Worm (Caenorhabditis elegans) whole organism, L2 larva: Measurements from ENCODE around the gene cgt-3.

Experiments used
- C34F6.9 ChIP-seq: fragments of 150-350 bp; optimal IDR thresholded peaks from 2 replicates; lab custom pipeline; 2014; ENCODE audit warnings: missing biosample characterization, missing genetic modification characterization
- F13H6.1 ChIP-seq: sonication (generic microtip); optimal IDR thresholded peaks from 2 replicates; lab custom pipeline; 2016; ENCODE audit warnings: missing genetic modification characterization, missing compliant biosample characterization
- R02D3.7 ChIP-seq: fragments of 150-350 bp; optimal IDR thresholded peaks from 2 replicates; lab custom pipeline; 2014; ENCODE audit warnings: missing biosample characterization, missing genetic modification characterization
- aly-2 ChIP-seq: fragments of 150-350 bp; optimal IDR thresholded peaks from 2 replicates; lab custom pipeline; 2014; ENCODE audit warnings: missing biosample characterization, missing genetic modification characterization
- ama-1 ChIP-seq: fragments of 150-350 bp; optimal IDR thresholded peaks from 2 replicates; lab custom pipeline; 2018; ENCODE audit warnings: inconsistent platforms
- blmp-1 ChIP-seq: sonication (generic microtip); optimal IDR thresholded peaks from 2 replicates; lab custom pipeline; 2017; ENCODE audit warnings: missing genetic modification characterization, mild to moderate bottlenecking, missing compliant biosample characterization, antibody characterized with exemption, moderate library complexity; ENCODE audit not compliant: insufficient read depth
- ceh-82 ChIP-seq: fragments of 150-350 bp; optimal IDR thresholded peaks from 2 replicates; lab custom pipeline; 2014; ENCODE audit warnings: missing biosample characterization, missing genetic modification characterization
- crh-2 ChIP-seq: sonication (generic microtip); optimal IDR thresholded peaks from 2 replicates; lab custom pipeline; 2017; ENCODE audit warnings: missing biosample characterization, missing genetic modification characterization
- dmd-4 ChIP-seq: sonication (generic microtip); optimal IDR thresholded peaks from 2 replicates; lab custom pipeline; 2017; ENCODE audit warnings: missing biosample characterization, missing genetic modification characterization
- egl-27 ChIP-seq: sonication (generic microtip); optimal IDR thresholded peaks from 3 replicates; lab custom pipeline; 2017; ENCODE audit warnings: missing biosample characterization, missing genetic modification reagents, missing genetic modification characterization
- elt-1 ChIP-seq: fragments of 150-350 bp; optimal IDR thresholded peaks from 2 replicates; lab custom pipeline; 2014; ENCODE audit warnings: missing biosample characterization, missing genetic modification characterization
- elt-3 ChIP-seq: sonication (generic microtip); optimal IDR thresholded peaks from 2 replicates; lab custom pipeline; 2017; ENCODE audit warnings: missing biosample characterization, missing genetic modification characterization
- fos-1 ChIP-seq: fragments of 150-350 bp; optimal IDR thresholded peaks from 2 replicates; lab custom pipeline; 2014; ENCODE audit warnings: missing biosample characterization, missing genetic modification characterization
- gmeb-1 ChIP-seq: fragments of 150-350 bp; optimal IDR thresholded peaks from 2 replicates; lab custom pipeline; 2014; ENCODE audit warnings: missing biosample characterization, missing genetic modification characterization
- lin-39 ChIP-seq: fragments of 150-350 bp; optimal IDR thresholded peaks from 2 replicates; lab custom pipeline; 2014; ENCODE audit warnings: missing biosample characterization, missing genetic modification reagents, missing genetic modification characterization
- lsy-2 ChIP-seq, 2 experiments: fragments of 150-350 bp in 1 of 2; sonication (generic microtip) in 1 of 2; optimal IDR thresholded peaks; 2 replicates each; lab custom pipeline; 2014 to 2017; ENCODE audit warnings: missing biosample characterization in 2 of 2, missing genetic modification characterization in 2 of 2
- mbf-1 ChIP-seq: sonication (generic microtip); optimal IDR thresholded peaks from 2 replicates; lab custom pipeline; 2017; ENCODE audit warnings: missing biosample characterization, missing genetic modification characterization
- mdl-1 ChIP-seq, 2 experiments: fragments of 150-350 bp in 1 of 2; sonication (generic microtip) in 1 of 2; optimal IDR thresholded peaks; 2 replicates each; lab custom pipeline; 2017; ENCODE audit warnings: missing biosample characterization in 2 of 2, missing genetic modification characterization in 2 of 2
- nhr-10 ChIP-seq: sonication (generic microtip); optimal IDR thresholded peaks from 2 replicates; lab custom pipeline; 2017; ENCODE audit warnings: missing biosample characterization, missing genetic modification characterization
- nhr-11 ChIP-seq: fragments of 150-350 bp; optimal IDR thresholded peaks from 2 replicates; lab custom pipeline; 2014; ENCODE audit warnings: missing biosample characterization, missing genetic modification characterization
- nhr-12 ChIP-seq: fragments of 150-350 bp; optimal IDR thresholded peaks from 2 replicates; lab custom pipeline; 2014; ENCODE audit warnings: missing biosample characterization, missing genetic modification characterization
- nhr-129 ChIP-seq: fragments of 150-350 bp; optimal IDR thresholded peaks from 2 replicates; lab custom pipeline; 2014; ENCODE audit warnings: missing biosample characterization, missing genetic modification characterization
- nhr-21 ChIP-seq: fragments of 150-350 bp; optimal IDR thresholded peaks from 2 replicates; lab custom pipeline; 2014; ENCODE audit warnings: missing biosample characterization, missing genetic modification characterization
- nhr-23 ChIP-seq: fragments of 150-350 bp; optimal IDR thresholded peaks from 2 replicates; lab custom pipeline; 2014; ENCODE audit warnings: missing biosample characterization, missing genetic modification reagents, missing genetic modification characterization
- nhr-237 ChIP-seq: fragments of 150-350 bp; optimal IDR thresholded peaks from 2 replicates; lab custom pipeline; 2014; ENCODE audit warnings: missing biosample characterization, missing genetic modification characterization
- nhr-25 ChIP-seq: fragments of 150-350 bp; sonication (generic microtip); optimal IDR thresholded peaks from 3 replicates; lab custom pipeline; 2014; ENCODE audit warnings: missing biosample characterization, missing genetic modification characterization
- nhr-6 ChIP-seq: fragments of 150-350 bp; optimal IDR thresholded peaks from 2 replicates; lab custom pipeline; 2014; ENCODE audit warnings: missing biosample characterization, missing genetic modification characterization
- sem-4 ChIP-seq: fragments of 150-350 bp; optimal IDR thresholded peaks from 2 replicates; lab custom pipeline; 2014; ENCODE audit warnings: missing biosample characterization, missing genetic modification reagents, missing genetic modification characterization
- sma-3 ChIP-seq: sonication (generic microtip); optimal IDR thresholded peaks from 2 replicates; lab custom pipeline; 2016; ENCODE audit warnings: missing genetic modification reagents, missing genetic modification characterization, missing compliant biosample characterization
- sma-9 ChIP-seq, 2 experiments: fragments of 150-350 bp in 1 of 2; sonication (generic microtip) in 1 of 2; optimal IDR thresholded peaks; 2 replicates each; lab custom pipeline; 2014 to 2016; ENCODE audit warnings: missing genetic modification characterization in 2 of 2, mild to moderate bottlenecking in 1 of 2, missing biosample characterization in 1 of 2, missing compliant biosample characterization in 1 of 2, missing genetic modification reagents in 1 of 2, moderate library complexity in 1 of 2
- snpc-4 ChIP-seq: fragments of 150-350 bp; optimal IDR thresholded peaks from 2 replicates; lab custom pipeline; 2014; ENCODE audit warnings: missing biosample characterization, missing genetic modification characterization
- unc-55 ChIP-seq: fragments of 150-350 bp; sonication (generic microtip); optimal IDR thresholded peaks from 3 replicates; lab custom pipeline; 2014; ENCODE audit warnings: missing biosample characterization, missing genetic modification reagents, missing genetic modification characterization
- unc-62 ChIP-seq: fragments of 150-350 bp; optimal IDR thresholded peaks from 2 replicates; lab custom pipeline; 2014; ENCODE audit warnings: missing biosample characterization, missing genetic modification reagents, missing genetic modification characterization
- zag-1 ChIP-seq: fragments of 150-350 bp; optimal IDR thresholded peaks from 2 replicates; lab custom pipeline; 2014; ENCODE audit warnings: missing biosample characterization, missing genetic modification characterization
- ztf-1 ChIP-seq: fragments of 200-800 bp; sonication (Bioruptor generic); conservative IDR thresholded peaks from 2 replicates; pipeline ENCODE4 v1.3.6; 2022; ENCODE audit warnings: missing genetic modification characterization, missing compliant biosample characterization
- ztf-11 ChIP-seq: sonication (generic microtip); optimal IDR thresholded peaks from 2 replicates; lab custom pipeline; 2017; ENCODE audit warnings: missing biosample characterization, missing genetic modification characterization

cgt-3 gene

DNA sequence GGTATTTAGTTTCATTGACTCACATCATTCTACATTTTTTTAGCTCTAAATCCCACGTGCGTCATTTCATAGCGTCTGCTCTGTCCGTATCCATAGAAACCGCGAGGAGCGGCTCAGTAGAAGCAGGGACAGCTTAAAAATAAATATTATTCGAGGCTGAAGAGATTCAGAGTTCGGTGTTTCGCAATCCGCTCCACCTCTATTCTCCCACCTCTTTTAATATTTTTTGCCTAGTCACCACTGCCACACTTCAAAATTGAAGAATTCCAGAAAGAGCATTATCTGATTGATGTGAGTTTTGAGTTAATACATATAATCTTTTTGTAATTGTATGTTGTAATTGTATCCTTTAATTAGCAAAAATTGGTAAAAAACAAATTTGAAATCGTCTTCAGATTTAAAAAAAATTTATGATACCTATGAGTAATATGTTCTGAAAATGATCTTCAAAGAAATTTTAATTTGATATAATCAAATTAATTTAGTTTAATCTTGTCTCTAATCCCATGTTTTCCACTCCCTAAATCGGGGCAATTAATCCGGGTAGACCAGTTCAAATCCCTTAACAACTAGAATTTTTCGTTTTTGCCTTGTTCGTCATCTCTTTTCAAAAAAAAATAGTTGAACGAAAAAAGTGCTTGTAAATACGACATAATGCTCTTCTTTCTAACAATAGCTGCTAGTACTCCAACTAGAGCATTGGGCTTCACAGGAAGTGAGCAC is 21.5 kb upstream of the cgt-3 start:
- TF ChIP-seq nhr-11 (no peak), snpc-4 (no peak), F13H6.1 (no peak), gmeb-1 (tag; lab: Kevin White, UChicago) (no peak), nhr-25 (tag; lab: Kevin White, UChicago) (peak; percentile 15), sem-4 (tag; lab: Kevin White, UChicago) (no peak), ama-1 (lab: Kevin White, UChicago) (no peak)

DNA sequence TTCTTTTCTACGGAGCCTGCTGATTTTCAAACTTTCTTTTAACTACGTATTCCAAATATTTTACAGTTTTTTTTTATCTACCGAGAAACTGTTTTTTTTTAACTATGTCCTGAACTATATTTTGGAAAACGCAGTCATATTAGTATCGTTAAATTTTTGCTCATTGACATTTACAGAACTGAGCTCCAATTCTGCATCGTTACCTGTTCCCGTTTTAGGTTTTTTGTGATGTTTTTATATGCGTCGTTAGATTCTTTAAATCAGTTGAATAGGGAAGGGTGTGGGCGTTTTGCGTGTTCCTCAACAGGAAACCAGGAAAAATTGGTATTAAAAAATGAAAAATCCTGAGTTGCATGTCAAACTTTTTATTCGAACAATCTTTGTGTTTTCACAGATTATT is 18.3 kb upstream of the cgt-3 start:
- TF ChIP-seq zag-1 (tag; lab: Kevin White, UChicago), result no peak
- TF ChIP-seq nhr-237 (tag; lab: Kevin White, UChicago), result no peak
- TF ChIP-seq nhr-129 (tag; lab: Kevin White, UChicago), result no peak
- no peak for TF ChIP-seq ztf-11 (tag; lab: Kevin White, UChicago)
- TF ChIP-seq dmd-4, result no peak
- no peak for TF ChIP-seq ztf-1
- no peak for TF ChIP-seq nhr-25 (tag; lab: Kevin White, UChicago)
- no peak for TF ChIP-seq lsy-2 (tag; optimal IDR thresholded peaks at IDR 0.05; lab: Kevin White, UChicago)
- TF ChIP-seq aly-2 (tag; lab: Kevin White, UChicago), result no peak
- no peak for TF ChIP-seq R02D3.7 (tag; lab: Kevin White, UChicago)
- TF ChIP-seq snpc-4, result no peak
- no peak for TF ChIP-seq gmeb-1 (tag; lab: Kevin White, UChicago)
- TF ChIP-seq nhr-23, result no peak
- TF ChIP-seq nhr-12 (tag; lab: Kevin White, UChicago), result no peak
- no peak for TF ChIP-seq sma-9 (GFP tag; optimal IDR thresholded peaks at IDR 0.05; lab: Kevin White, UChicago)
- TF ChIP-seq sma-9 (tag; optimal IDR thresholded peaks at IDR 0.05; lab: Kevin White, UChicago), result no peak
- TF ChIP-seq unc-62 (GFP tag; lab: Kevin White, UChicago), result no peak
- TF ChIP-seq elt-1, result no peak
- no peak for TF ChIP-seq lin-39 (tag; lab: Kevin White, UChicago)
- no peak for TF ChIP-seq C34F6.9 (tag; lab: Kevin White, UChicago)
- TF ChIP-seq sma-3 (GFP tag; lab: Kevin White, UChicago), result no peak
- TF ChIP-seq, all 48 proteins: peak for 0

DNA sequence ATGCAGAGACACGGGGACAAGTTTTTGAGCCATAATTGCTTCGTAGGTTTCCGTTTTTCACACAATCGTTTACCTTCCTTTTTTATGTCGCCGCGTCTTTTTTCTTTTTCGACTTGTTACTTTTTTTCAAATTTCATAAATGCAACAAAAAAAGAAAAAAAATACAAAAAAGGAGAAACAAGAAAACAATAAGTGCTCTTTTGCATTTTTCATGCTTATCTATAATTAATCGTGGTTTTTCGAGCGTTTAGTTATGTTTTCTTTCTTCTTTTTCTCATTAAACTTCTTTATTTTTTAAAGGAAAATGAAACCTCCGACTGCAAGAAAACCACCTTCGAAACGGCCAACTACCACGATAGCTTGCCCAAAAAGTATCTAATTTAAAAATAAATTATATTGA is 15.3 kb upstream of the cgt-3 start, which contains the start of gene F59G1.4:
TSS of gene F59G1.4 (plus strand) at position 301 of the 400 bp plus-strand sequence.
- no peak for TF ChIP-seq lin-39 (tag; lab: Kevin White, UChicago)
- TF ChIP-seq nhr-25 (tag; lab: Kevin White, UChicago), result no peak
- no peak for TF ChIP-seq egl-27
- no peak for TF ChIP-seq zag-1 (tag; lab: Kevin White, UChicago)
- no peak for TF ChIP-seq crh-2 (tag; lab: Kevin White, UChicago)
- no peak for TF ChIP-seq F13H6.1
- TF ChIP-seq C34F6.9 (tag; lab: Kevin White, UChicago), result no peak
- no peak for TF ChIP-seq nhr-10
- no peak for TF ChIP-seq nhr-6 (tag; lab: Kevin White, UChicago)
- no peak for TF ChIP-seq fos-1 (tag; lab: Kevin White, UChicago)
- TF ChIP-seq elt-3 (tag; lab: Kevin White, UChicago), result no peak
- no peak for TF ChIP-seq dmd-4
- TF ChIP-seq mbf-1 (tag; lab: Kevin White, UChicago), result no peak
- no peak for TF ChIP-seq mdl-1 (tag; optimal IDR thresholded peaks at IDR 0.05; lab: Kevin White, UChicago)
- no peak for TF ChIP-seq nhr-12 (tag; lab: Kevin White, UChicago)
- no peak for TF ChIP-seq ztf-11 (tag; lab: Kevin White, UChicago)
- no peak for TF ChIP-seq R02D3.7 (tag; lab: Kevin White, UChicago)

DNA sequence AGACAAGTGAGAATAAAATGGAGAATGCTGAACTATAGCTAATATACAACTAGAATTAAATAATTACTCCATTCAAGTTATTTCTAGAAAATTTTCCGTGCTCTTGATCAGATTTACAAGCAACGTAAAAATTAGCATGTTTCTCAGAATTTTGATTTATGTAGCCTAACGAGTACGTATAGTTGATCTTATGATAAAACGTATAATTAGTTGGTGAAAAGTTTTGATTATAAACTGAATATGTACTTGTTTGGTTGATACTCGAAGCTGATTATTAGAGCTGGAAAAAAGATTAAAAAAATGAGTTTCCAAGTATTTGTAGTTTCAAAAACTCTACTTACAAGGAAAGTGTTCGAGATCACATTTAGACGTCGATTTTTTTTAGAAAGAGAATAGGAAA is 14.6 kb upstream of the cgt-3 start:
- TF ChIP-seq gmeb-1 (tag; lab: Kevin White, UChicago) (no peak), nhr-21 (tag; lab: Kevin White, UChicago) (peak; percentile 23), elt-1 (no peak)

DNA sequence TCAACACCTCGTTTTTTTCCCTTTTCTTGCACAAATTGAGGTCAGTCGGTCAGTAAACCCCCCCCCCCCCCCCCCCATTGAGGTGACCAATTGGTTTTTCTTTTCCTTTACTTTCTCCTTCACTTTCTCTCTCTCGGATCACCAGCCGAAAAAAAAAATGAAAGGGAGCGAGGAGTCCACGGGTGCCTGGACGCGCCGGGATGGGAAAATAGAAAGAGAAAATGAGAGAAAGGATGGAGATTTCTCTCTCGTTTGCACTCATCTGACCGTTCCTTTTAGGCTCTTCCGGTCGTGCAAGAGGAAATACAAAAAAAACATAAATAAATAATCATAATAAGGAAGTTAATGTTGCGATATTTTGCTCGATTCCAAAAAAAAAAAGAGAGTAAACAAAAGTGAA is 12.0 kb upstream of the cgt-3 start:
- peak; percentile 26 for TF ChIP-seq egl-27
- TF ChIP-seq ama-1 (lab: Kevin White, UChicago), result no peak
- TF ChIP-seq ztf-1, result no peak
- TF ChIP-seq ztf-11 (tag; lab: Kevin White, UChicago), result no peak
- peak; percentile 96 for TF ChIP-seq blmp-1 (tag; lab: Kevin White, UChicago)
- TF ChIP-seq unc-55, result no peak
- TF ChIP-seq unc-62 (GFP tag; lab: Kevin White, UChicago), result no peak
- no peak for TF ChIP-seq ceh-82 (tag; lab: Kevin White, UChicago)
- no peak for TF ChIP-seq nhr-23
- peak in 1 of 2 experiments; percentile 6 for TF ChIP-seq lsy-2 (tag; optimal IDR thresholded peaks at IDR 0.05; lab: Kevin White, UChicago)
- TF ChIP-seq R02D3.7 (tag; lab: Kevin White, UChicago), result no peak
- TF ChIP-seq nhr-129 (tag; lab: Kevin White, UChicago), result no peak
- peak; percentile 19 for TF ChIP-seq F13H6.1
- no peak for TF ChIP-seq mbf-1 (tag; lab: Kevin White, UChicago)
